Fruit fly (Drosophila melanogaster) whole organism, wandering third instar larva: Measurements from ENCODE around the gene CG43098.

Experiments used
- CG32264 ChIP-seq: fragments of 200-800 bp; sonication (Bioruptor generic); optimal IDR thresholded peaks from 2 replicates; lab custom pipeline; 2016; ENCODE audit warnings: missing biosample characterization, missing genetic modification characterization
- Rel ChIP-seq, 2 experiments: fragments of 200-800 bp; sonication (Bioruptor generic) in 1 of 2; optimal IDR thresholded peaks; 2 replicates in 1 of 2; 3 replicates in 1 of 2; lab custom pipeline; 2016 to 2019; ENCODE audit warnings: mild to moderate bottlenecking in 2 of 2, missing biosample characterization in 2 of 2, missing genetic modification characterization in 2 of 2, moderate library complexity in 1 of 2
- lola ChIP-seq: fragments of >200 bp; optimal IDR thresholded peaks from 2 replicates; lab custom pipeline; 2017; ENCODE audit warnings: missing biosample characterization, missing genetic modification characterization
- pan ChIP-seq: fragments of >200 bp; optimal IDR thresholded peaks from 2 replicates; lab custom pipeline; 2017
- psq ChIP-seq: fragments of 200-800 bp; sonication (Bioruptor generic); optimal IDR thresholded peaks from 3 replicates; lab custom pipeline; 2017; ENCODE audit warnings: missing biosample characterization, mild to moderate bottlenecking, missing genetic modification characterization, moderate library complexity
- usp ChIP-seq: fragments of >200 bp; optimal IDR thresholded peaks from 2 replicates; lab custom pipeline; 2017; ENCODE audit warnings: missing biosample characterization, missing genetic modification characterization
- woc ChIP-seq: sonication (Bioruptor generic); optimal IDR thresholded peaks from 2 replicates; lab custom pipeline; 2016; ENCODE audit warnings: missing biosample characterization, mild to moderate bottlenecking, missing genetic modification characterization

DNA sequence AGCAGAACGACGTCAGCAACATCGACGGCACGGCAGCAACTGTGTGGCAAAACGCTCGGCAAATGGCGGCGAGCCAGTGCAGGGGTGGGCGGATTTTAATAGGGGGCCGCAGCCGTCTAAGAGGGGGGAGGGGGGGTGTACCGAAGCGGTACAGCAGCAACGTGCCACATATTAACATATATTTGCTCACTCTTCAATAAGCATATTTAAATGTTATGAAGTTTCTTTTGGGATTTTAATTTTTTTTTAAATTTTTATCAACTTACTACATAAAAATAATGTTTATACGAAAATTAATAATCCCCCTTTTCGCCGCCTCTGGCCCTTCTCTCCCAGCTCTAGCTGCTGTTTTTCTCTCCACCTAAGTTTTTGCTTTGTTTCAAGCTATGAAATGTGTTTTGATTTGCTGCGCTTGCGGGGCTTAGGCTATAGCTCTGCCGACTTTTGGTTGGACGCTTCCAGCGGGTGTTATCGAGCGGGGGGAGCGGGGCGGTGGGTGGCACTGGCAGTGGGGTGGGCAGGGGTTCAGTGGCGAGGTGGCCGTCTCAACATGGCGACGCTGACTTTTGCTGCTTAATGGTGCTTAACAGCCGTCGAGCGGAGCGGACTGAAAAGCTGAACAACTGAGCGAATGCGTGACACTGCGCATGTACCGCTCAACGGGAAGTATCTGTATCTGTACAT is 26.2 kb upstream of the CG43098 start:
- TF ChIP-seq Rel (GFP tag; optimal IDR thresholded peaks at IDR 0.05; lab: Kevin White, UChicago) (no peak), Rel (tag; optimal IDR thresholded peaks at IDR 0.05; lab: Kevin White, UChicago) (no peak), CG32264 (GFP tag; lab: Kevin White, UChicago) (no peak), pan (lab: Kevin White, UChicago) (no peak), lola (GFP tag; lab: Kevin White, UChicago) (no peak), psq (GFP tag; lab: Kevin White, UChicago) (peak; percentile 2), woc (GFP tag; lab: Kevin White, UChicago) (no peak), usp (GFP tag; lab: Kevin White, UChicago) (no peak)
